Fruit fly (Drosophila melanogaster) whole organism, embryonic: Measurements from ENCODE around the gene Ns1.

Experiments
- Awh ChIP-seq: fragments of 200-800 bp; sonication (Bioruptor generic); IDR thresholded peaks from 2 replicates; pipeline ENCODE4, ENCODE4 v1.3.6; 2022; ENCODE audit warnings: missing biosample characterization, missing genetic modification characterization
- CG1024 ChIP-seq: fragments of 200-800 bp; sonication (Bioruptor generic); IDR thresholded peaks from 2 replicates; pipeline ENCODE4 v1.3.6; 2022; ENCODE audit warnings: missing biosample characterization, missing genetic modification characterization
- CG11398 ChIP-seq: fragments of 200-800 bp; sonication (Bioruptor generic); optimal IDR thresholded peaks from 2 replicates; lab custom pipeline; 2016; ENCODE audit warnings: missing biosample characterization, missing genetic modification characterization
- CG11560 ChIP-seq: fragments of 200-800 bp; sonication (Bioruptor generic); IDR thresholded peaks from 3 replicates; pipeline ENCODE4 v1.3.6; 2022; ENCODE audit warnings: missing biosample characterization, missing genetic modification characterization
- CG12236 ChIP-seq: fragments of 200-800 bp; sonication (Bioruptor generic); optimal IDR thresholded peaks from 2 replicates; lab custom pipeline; 2016; ENCODE audit warnings: missing biosample characterization, missing genetic modification characterization
- CG14860 ChIP-seq: fragments of 200-800 bp; sonication (Bioruptor generic); IDR thresholded peaks from 3 replicates; pipeline ENCODE4 v1.3.6; 2022; ENCODE audit warnings: missing biosample characterization, missing genetic modification characterization; ENCODE audit not compliant: partially characterized antibody
- CG15479 ChIP-seq: fragments of 200-800 bp; sonication (Bioruptor generic); optimal IDR thresholded peaks from 3 replicates; lab custom pipeline; 2019; ENCODE audit warnings: missing biosample characterization, mild to moderate bottlenecking, missing genetic modification characterization, moderate library complexity
- CG16813 ChIP-seq: fragments of 200-800 bp; sonication (Bioruptor generic); IDR thresholded peaks from 3 replicates; pipeline ENCODE4 v1.3.6; 2022; ENCODE audit warnings: missing biosample characterization, missing genetic modification characterization; ENCODE audit not compliant: partially characterized antibody
- CG18262 ChIP-seq: fragments of 200-800 bp; optimal IDR thresholded peaks from 3 replicates; lab custom pipeline; 2019; ENCODE audit warnings: missing biosample characterization, mild to moderate bottlenecking, missing genetic modification characterization, moderate library complexity
- CG18619 ChIP-seq: fragments of 200-800 bp; sonication (Bioruptor generic); optimal IDR thresholded peaks from 3 replicates; lab custom pipeline; 2017; ENCODE audit warnings: missing biosample characterization, mild to moderate bottlenecking, missing genetic modification characterization
- CG2202 ChIP-seq: fragments of 200-800 bp; sonication (Bioruptor generic); optimal IDR thresholded peaks from 2 replicates; lab custom pipeline; 2018; ENCODE audit warnings: missing biosample characterization, mild to moderate bottlenecking, missing genetic modification characterization
- CG2678 ChIP-seq: fragments of 200-800 bp; sonication (Bioruptor generic); optimal IDR thresholded peaks from 3 replicates; lab custom pipeline; 2019; ENCODE audit warnings: missing biosample characterization, mild to moderate bottlenecking, missing genetic modification characterization, moderate library complexity
- CG2712 ChIP-seq: fragments of 200-800 bp; optimal IDR thresholded peaks from 3 replicates; lab custom pipeline; 2019; ENCODE audit warnings: missing biosample characterization, mild to moderate bottlenecking, missing genetic modification characterization, moderate library complexity
- CG3726 ChIP-seq: fragments of 200-800 bp; sonication (Bioruptor generic); IDR thresholded peaks from 3 replicates; pipeline ENCODE4, ENCODE4 v1.3.6; 2022; ENCODE audit warnings: missing biosample characterization, missing genetic modification characterization
- CG3847 ChIP-seq: fragments of 200-800 bp; sonication (Bioruptor generic); IDR thresholded peaks from 2 replicates; pipeline ENCODE4 v1.3.6; 2022; ENCODE audit warnings: missing biosample characterization, missing genetic modification characterization
- CG5245 ChIP-seq: fragments of 200-800 bp; sonication (Bioruptor generic); optimal IDR thresholded peaks from 3 replicates; lab custom pipeline; 2016; ENCODE audit warnings: missing biosample characterization, missing genetic modification characterization
- CG6254 ChIP-seq: fragments of 200-800 bp; sonication (Bioruptor generic); optimal IDR thresholded peaks from 3 replicates; lab custom pipeline; 2017; ENCODE audit warnings: mild to moderate bottlenecking, missing biosample characterization, missing genetic modification reagents, missing genetic modification characterization
- CG7928 ChIP-seq: fragments of 200-800 bp; sonication (Bioruptor generic); optimal IDR thresholded peaks from 2 replicates; lab custom pipeline; 2017; ENCODE audit warnings: missing biosample characterization, mild to moderate bottlenecking, missing genetic modification characterization
- CG9609 ChIP-seq: fragments of 200-800 bp; sonication (Bioruptor generic); optimal IDR thresholded peaks from 3 replicates; lab custom pipeline; 2016; ENCODE audit warnings: missing biosample characterization, missing genetic modification characterization
- CG9727 ChIP-seq: fragments of 200-800 bp; sonication (Bioruptor generic); optimal IDR thresholded peaks from 3 replicates; lab custom pipeline; 2017; ENCODE audit warnings: missing biosample characterization, mild to moderate bottlenecking, missing genetic modification characterization
- Ets65A ChIP-seq: fragments of 200-800 bp; sonication (Bioruptor generic); peaks from one replicate; lab custom pipeline; 2016; ENCODE audit warnings: missing biosample characterization, missing genetic modification characterization
- Hr39 ChIP-seq: fragments of >200 bp; optimal IDR thresholded peaks from 2 replicates; lab custom pipeline; 2017
- Hr51 ChIP-seq, 2 experiments: fragments of 200-800 bp; sonication (Bioruptor generic); optimal IDR thresholded peaks; 2 replicates in 1 of 2; 3 replicates in 1 of 2; lab custom pipeline; 2016 to 2018; ENCODE audit warnings: missing biosample characterization in 2 of 2, missing genetic modification characterization in 2 of 2, mild to moderate bottlenecking in 1 of 2, moderate library complexity in 1 of 2
- Kr ChIP-seq: fragments of 200-800 bp; sonication (Bioruptor generic); optimal IDR thresholded peaks from 2 replicates; lab custom pipeline; 2017; ENCODE audit warnings: missing biosample characterization, mild to moderate bottlenecking, missing genetic modification characterization
- MESR4 ChIP-seq: fragments of 200-800 bp; sonication (Bioruptor generic); optimal IDR thresholded peaks from 2 replicates; lab custom pipeline; 2018; ENCODE audit warnings: missing biosample characterization, mild to moderate bottlenecking, missing genetic modification characterization, moderate library complexity
- Med ChIP-seq: fragments of 200-800 bp; sonication (Bioruptor generic); peaks from one replicate; lab custom pipeline; 2016; ENCODE audit warnings: missing biosample characterization, missing genetic modification characterization, mild to moderate bottlenecking, inconsistent platforms, moderate library complexity
- Sry-β ChIP-seq: fragments of 200-800 bp; sonication (Bioruptor generic); optimal IDR thresholded peaks from 2 replicates; lab custom pipeline; 2018; ENCODE audit warnings: missing biosample characterization, mild to moderate bottlenecking, missing genetic modification characterization, moderate library complexity
- Xrp1 ChIP-seq: fragments of 200-800 bp; sonication (Bioruptor generic); IDR thresholded peaks from 2 replicates; pipeline ENCODE4 v1.3.6; 2022; ENCODE audit warnings: missing biosample characterization, missing genetic modification characterization
- ab ChIP-seq: fragments of 200-800 bp; sonication (Bioruptor generic); optimal IDR thresholded peaks from 2 replicates; lab custom pipeline; 2016; ENCODE audit warnings: missing biosample characterization, missing genetic modification characterization
- bbx ChIP-seq: fragments of 200-800 bp; sonication (Bioruptor generic); IDR thresholded peaks from 2 replicates; pipeline ENCODE4 v1.3.6; 2022; ENCODE audit warnings: missing biosample characterization, missing genetic modification characterization; ENCODE audit not compliant: partially characterized antibody
- cato ChIP-seq: fragments of 200-800 bp; sonication (Bioruptor generic); optimal IDR thresholded peaks from 2 replicates; lab custom pipeline; 2016; ENCODE audit warnings: missing biosample characterization, missing genetic modification characterization, borderline replicate concordance
- croc ChIP-seq: fragments of 200-800 bp; sonication (Bioruptor generic); conservative IDR thresholded peaks from 3 replicates; pipeline ENCODE4 v1.3.6; 2022; ENCODE audit warnings: missing biosample characterization, missing genetic modification characterization
- eve ChIP-seq, 2 experiments: fragments of >200 bp; optimal IDR thresholded peaks; 2 replicates each; lab custom pipeline; 2017; ENCODE audit warnings: missing biosample characterization in 2 of 2, missing genetic modification characterization in 2 of 2
- hb ChIP-seq: fragments of 200-800 bp; sonication (Bioruptor generic); IDR thresholded peaks from 3 replicates; pipeline ENCODE4 v1.3.6; 2022; ENCODE audit warnings: missing biosample characterization, missing genetic modification characterization; ENCODE audit not compliant: partially characterized antibody
- inv ChIP-seq: fragments of 200-800 bp; sonication (Bioruptor generic); IDR thresholded peaks from 2 replicates; pipeline ENCODE4 v1.3.6; 2022; ENCODE audit warnings: missing biosample characterization, missing genetic modification characterization; ENCODE audit not compliant: partially characterized antibody
- nerfin-1 ChIP-seq: fragments of 200-800 bp; sonication (Bioruptor generic); optimal IDR thresholded peaks from 3 replicates; lab custom pipeline; 2019; ENCODE audit warnings: missing biosample characterization, mild to moderate bottlenecking, missing genetic modification characterization, moderate library complexity
- nerfin-2 ChIP-seq: fragments of 200-800 bp; sonication (Bioruptor generic); IDR thresholded peaks from 2 replicates; pipeline ENCODE4 v1.3.6; 2022; ENCODE audit warnings: missing biosample characterization, missing genetic modification characterization; ENCODE audit not compliant: partially characterized antibody
- nmo ChIP-seq: fragments of 200-800 bp; sonication (Bioruptor generic); optimal IDR thresholded peaks from 2 replicates; lab custom pipeline; 2018; ENCODE audit warnings: missing biosample characterization, mild to moderate bottlenecking, missing genetic modification characterization, moderate library complexity
- otp ChIP-seq: fragments of 200-800 bp; sonication (Bioruptor generic); IDR thresholded peaks from 3 replicates; pipeline ENCODE4, ENCODE4 v1.3.6; 2022; ENCODE audit warnings: missing biosample characterization, missing genetic modification characterization
- pros ChIP-seq: fragments of 200-800 bp; sonication (Bioruptor generic); optimal IDR thresholded peaks from 3 replicates; lab custom pipeline; 2019; ENCODE audit warnings: missing biosample characterization, mild to moderate bottlenecking, missing genetic modification characterization, moderate library complexity
- sd ChIP-seq: fragments of 200-800 bp; sonication (Bioruptor generic); optimal IDR thresholded peaks from 3 replicates; lab custom pipeline; 2018; ENCODE audit warnings: missing biosample characterization, mild to moderate bottlenecking, missing genetic modification characterization, moderate library complexity
- sens ChIP-seq: fragments of 200-800 bp; sonication (Bioruptor generic); peaks from one replicate; lab custom pipeline; 2016; ENCODE audit warnings: missing biosample characterization, missing genetic modification characterization
- sna ChIP-seq: fragments of 200-800 bp; sonication (Bioruptor generic); IDR thresholded peaks from 2 replicates; pipeline ENCODE4 v1.3.6; 2022; ENCODE audit warnings: missing biosample characterization, missing genetic modification characterization; ENCODE audit not compliant: partially characterized antibody
- so ChIP-seq: fragments of 200-800 bp; sonication (Bioruptor generic); IDR thresholded peaks from 3 replicates; pipeline ENCODE4 v1.3.6; 2022; ENCODE audit warnings: missing biosample characterization, missing genetic modification characterization
- stwl ChIP-seq: fragments of 200-800 bp; sonication (Bioruptor generic); optimal IDR thresholded peaks from 3 replicates; lab custom pipeline; 2018; ENCODE audit warnings: missing biosample characterization, mild to moderate bottlenecking, missing genetic modification characterization, moderate library complexity
- tll ChIP-seq, 2 experiments: fragments of 200-800 bp in 1 of 2; fragments of >200 bp in 1 of 2; sonication (Bioruptor generic) in 1 of 2; optimal IDR thresholded peaks; 2 replicates each; lab custom pipeline; 2017 to 2019; ENCODE audit warnings: missing biosample characterization in 2 of 2, missing genetic modification characterization in 2 of 2, mild to moderate bottlenecking in 1 of 2, moderate library complexity in 1 of 2
- trh ChIP-seq: fragments of 200-800 bp; sonication (Bioruptor generic); optimal IDR thresholded peaks from 2 replicates; lab custom pipeline; 2016; ENCODE audit warnings: missing biosample characterization, missing genetic modification characterization
- wek ChIP-seq: fragments of 200-800 bp; sonication (Bioruptor generic); optimal IDR thresholded peaks from 3 replicates; lab custom pipeline; 2018; ENCODE audit warnings: missing biosample characterization, mild to moderate bottlenecking, missing genetic modification characterization, moderate library complexity

Gene Ns1

dm6 chr3R:17085029-17085807 lies 12.7 kb upstream of the Ns1 start, which contains the start of gene GckIII (continued):
- TF ChIP-seq CG11560 (tag; lab: Robert Waterston, UW) = peak; percentile 83; the same call in 2 of the 3 replicates
- peak; percentile 81 for TF ChIP-seq sna (GFP tag; lab: Robert Waterston, UW)
- TF ChIP-seq nmo (GFP tag; lab: Kevin White, UChicago) = peak; percentile 2
- peak; percentile 59 for TF ChIP-seq stwl (tag; lab: Kevin White, UChicago)
- TF ChIP-seq pros (GFP tag; lab: Kevin White, UChicago) = no peak
- TF ChIP-seq CG14860 (GFP tag; lab: Robert Waterston, UW) = peak; percentile 83
- no peak for TF ChIP-seq CG2202
- peak; percentile 70 for TF ChIP-seq inv
- no peak for TF ChIP-seq CG11398 (GFP tag; lab: Kevin White, UChicago)
- no peak for TF ChIP-seq ab
- peak; percentile 12 for TF ChIP-seq Xrp1 (GFP tag; lab: Robert Waterston, UW)
- TF ChIP-seq CG18619 (GFP tag; lab: Kevin White, UChicago) = no peak
- peak; percentile 5 for TF ChIP-seq Sry-β (GFP tag; lab: Kevin White, UChicago)
- no peak for TF ChIP-seq cato
- no peak for TF ChIP-seq CG3726 (GFP tag; lab: Robert Waterston, UW)
- no peak for TF ChIP-seq CG2678 (tag; lab: Kevin White, UChicago)
- TF ChIP-seq CG3847 (GFP tag; lab: Robert Waterston, UW) = no peak
- no peak for TF ChIP-seq otp
- peak; percentile 5 for TF ChIP-seq CG9727 (GFP tag; lab: Kevin White, UChicago)
- TF ChIP-seq hb (GFP tag; lab: Robert Waterston, UW) = peak; percentile 79
- peak; percentile 19 for TF ChIP-seq CG18262 (tag; lab: Kevin White, UChicago)
- no peak for TF ChIP-seq CG12236
- no peak for TF ChIP-seq CG1024 (GFP tag; lab: Robert Waterston, UW)
- peak; percentile 89 for TF ChIP-seq MESR4 (GFP tag; lab: Kevin White, UChicago)
- TF ChIP-seq trh (GFP tag; lab: Kevin White, UChicago) = no peak
- TF ChIP-seq nerfin-2 (GFP tag; lab: Robert Waterston, UW) = peak; percentile 57
- no peak for TF ChIP-seq CG6254 (GFP tag; lab: Kevin White, UChicago)
- no peak for TF ChIP-seq Hr39
- peak; percentile 82 for TF ChIP-seq sens (GFP tag; lab: Kevin White, UChicago)
- no peak for TF ChIP-seq CG7928 (GFP tag; lab: Kevin White, UChicago)
- TF ChIP-seq CG2712 (tag; lab: Kevin White, UChicago) = peak; percentile 42
- peak; percentile 57; the same call in 2 of the 3 replicates for TF ChIP-seq CG16813
- no peak for TF ChIP-seq CG9609 (GFP tag; lab: Kevin White, UChicago)
- TF ChIP-seq Kr (GFP tag; lab: Kevin White, UChicago) = no peak
- TF ChIP-seq eve (GFP tag; optimal IDR thresholded peaks at IDR 0.05; lab: Kevin White, UChicago) = no peak
- TF ChIP-seq wek = no peak
- TF ChIP-seq bbx (GFP tag; lab: Robert Waterston, UW) = peak; percentile 86

- peak; percentile 3 for TF ChIP-seq Med
- peak; percentile 48 for TF ChIP-seq Ets65A (GFP tag; lab: Kevin White, UChicago)
- peak; percentile 33; the same call in 1 of the 3 replicates for TF ChIP-seq so (GFP tag; lab: Robert Waterston, UW)
- TF ChIP-seq CG5245 (GFP tag; lab: Kevin White, UChicago) = no peak
- peak; percentile 34 for TF ChIP-seq nerfin-1 (tag; lab: Kevin White, UChicago)
- TF ChIP-seq croc (GFP tag; lab: Robert Waterston, UW) = no peak
- TF ChIP-seq sd (tag; lab: Kevin White, UChicago) = peak; percentile 72
- peak; percentile 80 for TF ChIP-seq CG15479 (GFP tag; lab: Kevin White, UChicago)
- no peak for TF ChIP-seq Awh
- peak in 1 of 2 experiments; percentile 69 for TF ChIP-seq tll (GFP tag; optimal IDR thresholded peaks at IDR 0.05; lab: Kevin White, UChicago)
- TF ChIP-seq Hr51 (GFP tag; optimal IDR thresholded peaks at IDR 0.05; lab: Kevin White, UChicago) = no peak
These were observed 10.0 kb upstream of the Ns1 start for dm6 chr3R:17082471-17082870.
